Fruit fly (Drosophila melanogaster) Kc167 (cell line): ENCODE data around the gene Ctns.

Experiments
- Myc ChIP-seq: fragments of >200 bp; optimal IDR thresholded peaks from 2 replicates; lab custom pipeline; 2017; ENCODE audit warnings: missing external identifiers
- h ChIP-seq: fragments of >200 bp; optimal IDR thresholded peaks from 3 replicates; lab custom pipeline; 2018; ENCODE audit warnings: missing external identifiers
- insv ChIP-seq: fragments of >200 bp; optimal IDR thresholded peaks from 3 replicates; lab custom pipeline; 2018; ENCODE audit warnings: missing external identifiers
- psq ChIP-seq: fragments of >200 bp; optimal IDR thresholded peaks from 2 replicates; lab custom pipeline; 2017; ENCODE audit warnings: missing external identifiers

- no peak for TF ChIP-seq psq (lab: Kevin White, UChicago)
- no peak for TF ChIP-seq h (lab: Kevin White, UChicago)
- TF ChIP-seq Myc = no peak
- TF ChIP-seq insv (lab: Kevin White, UChicago) = no peak
Measured at dm6 chr3R:23010406-23010805, 48.4 kb downstream of the Ctns start, which contains the start of gene CG34375.
